Worm (Caenorhabditis elegans) whole organism, L4 larva: ENCODE measurements around the gene C53D6.11.

Source experiments
- aly-2 ChIP-seq: sonication (generic microtip); optimal IDR thresholded peaks from 2 replicates; lab custom pipeline; 2018; ENCODE audit warnings: missing biosample characterization, missing genetic modification characterization
- dve-1 ChIP-seq: sonication (generic microtip); optimal IDR thresholded peaks from 2 replicates; lab custom pipeline; 2017; ENCODE audit warnings: antibody characterized with exemption, mild to moderate bottlenecking, missing genetic modification characterization, missing compliant biosample characterization; ENCODE audit not compliant: insufficient read depth
- pha-4 ChIP-seq, 2 experiments: fragments of 150-350 bp in 1 of 2; fragments of 200-800 bp in 1 of 2; sonication (Bioruptor generic) in 1 of 2; IDR thresholded peaks in 1 of 2; optimal IDR thresholded peaks in 1 of 2; 2 replicates each; pipeline versions ENCODE4 v1.3.6 to Lab custom; 2014 to 2022; ENCODE audit warnings: missing genetic modification characterization in 2 of 2, missing genetic modification reagents in 2 of 2, missing biosample characterization in 1 of 2, missing compliant biosample characterization in 1 of 2
- unc-62 ChIP-seq, 3 experiments: fragments of 150-350 bp in 1 of 3; sonication (generic microtip); optimal IDR thresholded peaks in 2 of 3; peaks in 1 of 3; 1 replicate in 1 of 3; 2 replicates in 2 of 3; lab custom pipeline; 2014 to 2017; ENCODE audit warnings: missing biosample characterization in 3 of 3, missing genetic modification characterization in 3 of 3, missing genetic modification reagents in 3 of 3, missing genotype in 1 of 3

ce11 chrIV:9010257-9010656 lies at the start of gene C53D6.11:
- TF ChIP-seq aly-2 (tag; lab: Kevin White, UChicago) (no peak), dve-1 (tag; lab: Kevin White, UChicago) (no peak), pha-4 (GFP tag; IDR thresholded peaks at IDR 0.05; lab: Robert Waterston, UW) (no peak), pha-4 (tag; optimal IDR thresholded peaks at IDR 0.05; lab: Kevin White, UChicago) (no peak), unc-62 (GFP tag; optimal IDR thresholded peaks at IDR 0.05 in 1 of 2; lab: Kevin White, UChicago) (no peak), unc-62 (tag; optimal IDR thresholded peaks at IDR 0.05; lab: Kevin White, UChicago) (no peak)
